Worm (Caenorhabditis elegans) whole organism, L1 larva: ENCODE results near the gene F08G2.7.

Experiments used
- C34B4.2 ChIP-seq: sonication (generic microtip); optimal IDR thresholded peaks from 2 replicates; lab custom pipeline; 2017; ENCODE audit warnings: mild to moderate bottlenecking, missing genetic modification characterization, missing compliant biosample characterization
- Y116A8C.19 ChIP-seq: sonication (generic microtip); optimal IDR thresholded peaks from 2 replicates; lab custom pipeline; 2016; ENCODE audit warnings: missing compliant biosample characterization, missing genetic modification characterization, borderline replicate concordance
- ceh-82 ChIP-seq, 3 experiments: fragments of 150-350 bp in 1 of 3; sonication (generic microtip) in 2 of 3; optimal IDR thresholded peaks; 2 replicates each; lab custom pipeline; 2014 to 2017; ENCODE audit warnings: missing biosample characterization in 3 of 3, missing genetic modification characterization in 3 of 3
- efl-1 ChIP-seq, 4 experiments: fragments of 150-350 bp; optimal IDR thresholded peaks in 3 of 4; peaks in 1 of 4; 1 replicate in 1 of 4; 2 replicates in 3 of 4; lab custom pipeline; 2014; ENCODE audit warnings: missing biosample characterization in 2 of 4, missing genetic modification characterization in 2 of 4, missing genetic modification reagents in 2 of 4
- elt-2 ChIP-seq: sonication (generic microtip); optimal IDR thresholded peaks from 2 replicates; lab custom pipeline; 2016; ENCODE audit warnings: missing genetic modification characterization, mild to moderate bottlenecking, inconsistent platforms, missing compliant biosample characterization, missing genetic modification reagents
- elt-3 ChIP-seq, 6 experiments: fragments of 150-350 bp in 1 of 6; sonication (generic microtip); optimal IDR thresholded peaks; 2 replicates each; lab custom pipeline; 2017 to 2018; ENCODE audit warnings: missing biosample characterization in 6 of 6, missing genetic modification characterization in 6 of 6, inconsistent platforms in 1 of 6
- jun-1 ChIP-seq: fragments of 150-350 bp; optimal IDR thresholded peaks from 2 replicates; lab custom pipeline; 2014; ENCODE audit warnings: missing biosample characterization, missing genetic modification reagents, missing genetic modification characterization
- lin-15B ChIP-seq: fragments of 150-350 bp; sonication (generic microtip); optimal IDR thresholded peaks from 3 replicates; lab custom pipeline; 2014; ENCODE audit warnings: missing biosample characterization, missing genetic modification characterization
- lin-35 ChIP-seq, 2 experiments: fragments of 150-350 bp; optimal IDR thresholded peaks; 2 replicates each; lab custom pipeline; 2014; ENCODE audit warnings: missing biosample characterization in 2 of 2, missing genetic modification characterization in 2 of 2, missing genetic modification reagents in 2 of 2
- mdl-1 ChIP-seq, 2 experiments: fragments of 150-350 bp; optimal IDR thresholded peaks; 2 replicates each; lab custom pipeline; 2014 to 2017; ENCODE audit warnings: missing biosample characterization in 2 of 2, missing genetic modification characterization in 2 of 2, inconsistent platforms in 1 of 2
- nhr-11 ChIP-seq: fragments of 150-350 bp; optimal IDR thresholded peaks from 2 replicates; lab custom pipeline; 2014; ENCODE audit warnings: missing biosample characterization, missing genetic modification characterization
- nhr-19 ChIP-seq: fragments of 200-800 bp; sonication (Bioruptor generic); conservative IDR thresholded peaks from 2 replicates; pipeline ENCODE4 v1.3.6; 2022; ENCODE audit warnings: missing genetic modification characterization, missing compliant biosample characterization
- nhr-20 ChIP-seq: sonication (generic microtip); optimal IDR thresholded peaks from 2 replicates; lab custom pipeline; 2016; ENCODE audit warnings: mild to moderate bottlenecking, missing genetic modification characterization, missing compliant biosample characterization
- nhr-28 ChIP-seq: fragments of 150-350 bp; optimal IDR thresholded peaks from 2 replicates; lab custom pipeline; 2014; ENCODE audit warnings: missing biosample characterization, missing genetic modification characterization
- nhr-47 ChIP-seq: sonication (generic microtip); optimal IDR thresholded peaks from 2 replicates; lab custom pipeline; 2016; ENCODE audit warnings: mild to moderate bottlenecking, missing genetic modification characterization, moderate library complexity, missing compliant biosample characterization
- nhr-71 ChIP-seq: sonication (generic microtip); optimal IDR thresholded peaks from 2 replicates; lab custom pipeline; 2016; ENCODE audit warnings: mild to moderate bottlenecking, missing genetic modification characterization, moderate library complexity, missing compliant biosample characterization
- nhr-76 ChIP-seq: sonication (generic microtip); optimal IDR thresholded peaks from 2 replicates; lab custom pipeline; 2017; ENCODE audit warnings: missing biosample characterization, missing genetic modification characterization
- nhr-85 ChIP-seq: sonication (generic microtip); peaks from one replicate; lab custom pipeline; 2016; ENCODE audit warnings: missing genetic modification characterization, inconsistent platforms, missing compliant biosample characterization
- nhr-90 ChIP-seq: sonication (generic microtip); optimal IDR thresholded peaks from 2 replicates; lab custom pipeline; 2016; ENCODE audit warnings: mild to moderate bottlenecking, missing genetic modification characterization, missing compliant biosample characterization; ENCODE audit not compliant: poor library complexity
- pax-3 ChIP-seq: fragments of 200-800 bp; sonication (Bioruptor generic); optimal IDR thresholded peaks from 2 replicates; lab custom pipeline; 2018; ENCODE audit warnings: mild to moderate bottlenecking, missing genetic modification characterization, moderate library complexity, missing compliant biosample characterization
- skn-1 ChIP-seq: fragments of 150-350 bp; optimal IDR thresholded peaks from 2 replicates; lab custom pipeline; 2014; ENCODE audit warnings: missing biosample characterization, missing genetic modification characterization
- snpc-4 ChIP-seq: fragments of 150-350 bp; optimal IDR thresholded peaks from 2 replicates; lab custom pipeline; 2014; ENCODE audit warnings: missing biosample characterization, missing genetic modification characterization
- snu-23 ChIP-seq: sonication (generic microtip); optimal IDR thresholded peaks from 2 replicates; lab custom pipeline; 2016; ENCODE audit warnings: missing genetic modification characterization, missing compliant biosample characterization
- sup-37 ChIP-seq: fragments of 200-800 bp; sonication (Bioruptor generic); optimal IDR thresholded peaks from 2 replicates; lab custom pipeline; 2018; ENCODE audit warnings: mild to moderate bottlenecking, missing genetic modification characterization, missing compliant biosample characterization
- unc-62 ChIP-seq: fragments of 150-350 bp; optimal IDR thresholded peaks from 2 replicates; lab custom pipeline; 2014; ENCODE audit warnings: missing biosample characterization, missing genetic modification reagents, missing genetic modification characterization
- zip-4 ChIP-seq: fragments of 200-800 bp; sonication (Bioruptor generic); optimal IDR thresholded peaks from 2 replicates; lab custom pipeline; 2018; ENCODE audit warnings: mild to moderate bottlenecking, missing genetic modification characterization, moderate library complexity, missing compliant biosample characterization
- ztf-11 ChIP-seq, 2 experiments: sonication (generic microtip); optimal IDR thresholded peaks; 2 replicates each; lab custom pipeline; 2016 to 2017; ENCODE audit warnings: missing genetic modification characterization in 2 of 2, missing biosample characterization in 1 of 2, missing compliant biosample characterization in 1 of 2

Gene F08G2.7

ce11 chrII:13860900-13861299 lies 19.9 kb upstream of the F08G2.7 start:
- TF ChIP-seq mdl-1 (tag; optimal IDR thresholded peaks at IDR 0.05; lab: Kevin White, UChicago) (peak in 1 of 2 experiments; percentile 14), nhr-11 (tag; lab: Kevin White, UChicago) (no peak), elt-2 (peak; percentile 51), lin-35 (GFP tag; optimal IDR thresholded peaks at IDR 0.05; lab: Kevin White, UChicago) (peak in 1 of 2 experiments; percentile 38), ceh-82 (tag; optimal IDR thresholded peaks at IDR 0.05; lab: Kevin White, UChicago) (no peak), efl-1 (optimal IDR thresholded peaks at IDR 0.05; lab: Kevin White, UChicago) (no peak), efl-1 (GFP tag; optimal IDR thresholded peaks at IDR 0.05 in 1 of 2; lab: Kevin White, UChicago) (peak in 1 of 2 experiments; percentile 86), nhr-85 (peak; percentile 50)

- TF ChIP-seq nhr-28, result no peak
- no peak for TF ChIP-seq nhr-90 (tag; lab: Kevin White, UChicago)
- TF ChIP-seq unc-62, result no peak
- TF ChIP-seq snu-23 (GFP tag; lab: Kevin White, UChicago), result no peak
- TF ChIP-seq lin-15B (tag; lab: Kevin White, UChicago), result no peak
- TF ChIP-seq jun-1 (tag; lab: Kevin White, UChicago), result peak; percentile 40
- no peak for TF ChIP-seq efl-1 (optimal IDR thresholded peaks at IDR 0.05; lab: Kevin White, UChicago)
- TF ChIP-seq efl-1 (GFP tag; optimal IDR thresholded peaks at IDR 0.05 in 1 of 2; lab: Kevin White, UChicago), result peak in 1 of 2 experiments; percentile 80
- no peak for TF ChIP-seq ztf-11 (tag; optimal IDR thresholded peaks at IDR 0.05; lab: Kevin White, UChicago)
- peak; percentile 16 for TF ChIP-seq elt-2
Observed at ce11 chrII:13859847-13860246, 18.9 kb upstream of the F08G2.7 start.

ce11 chrII:13858352-13858751 lies 17.4 kb upstream of the F08G2.7 start:
- TF ChIP-seq Y116A8C.19 (tag; lab: Kevin White, UChicago), result no peak
- TF ChIP-seq efl-1 (optimal IDR thresholded peaks at IDR 0.05; lab: Kevin White, UChicago), result no peak
- TF ChIP-seq efl-1 (GFP tag; optimal IDR thresholded peaks at IDR 0.05 in 1 of 2; lab: Kevin White, UChicago), result peak in 1 of 2 experiments; percentile 40
- peak; percentile 19 for TF ChIP-seq nhr-85

DNA sequence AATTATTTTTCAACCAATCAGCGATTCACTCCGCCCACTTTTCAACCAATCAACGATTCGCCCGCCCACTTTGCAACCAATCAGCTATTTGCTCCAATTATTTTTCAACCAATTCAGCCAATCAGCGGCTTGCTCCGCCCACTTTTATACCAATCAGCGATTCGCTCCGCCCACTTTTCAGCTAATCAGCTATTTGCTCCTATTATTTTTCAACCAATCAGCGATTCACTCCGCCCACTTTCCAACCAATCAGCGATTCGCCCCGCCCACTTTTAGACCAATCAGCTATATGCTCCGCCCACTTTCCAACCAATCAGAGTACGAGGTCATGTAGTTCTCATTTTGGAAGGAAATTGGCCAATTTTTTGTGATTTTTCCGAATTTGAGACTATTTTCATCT lies 14.4 kb upstream of the F08G2.7 start:
- TF ChIP-seq lin-15B (tag; lab: Kevin White, UChicago) (no peak), sup-37 (no peak), pax-3 (no peak), skn-1 (no peak), Y116A8C.19 (tag; lab: Kevin White, UChicago) (no peak), elt-2 (no peak), C34B4.2 (tag; lab: Kevin White, UChicago) (no peak), zip-4 (GFP tag; lab: Kevin White, UChicago) (no peak), mdl-1 (tag; optimal IDR thresholded peaks at IDR 0.05; lab: Kevin White, UChicago) (no peak), nhr-76 (tag; lab: Kevin White, UChicago) (no peak)

- TF ChIP-seq nhr-47 (tag; lab: Kevin White, UChicago) (peak; percentile 49), nhr-20 (tag; lab: Kevin White, UChicago) (peak; percentile 35), nhr-71 (tag; lab: Kevin White, UChicago) (peak; percentile 38), elt-2 (peak; percentile 62), elt-3 (tag; optimal IDR thresholded peaks at IDR 0.05; lab: Kevin White, UChicago) (peak in 1 of 6 experiments; percentile 6), snpc-4 (tag; lab: Kevin White, UChicago) (peak; percentile 73), nhr-90 (tag; lab: Kevin White, UChicago) (peak; percentile 60), nhr-19 (GFP tag; lab: Robert Waterston, UW) (peak; percentile 10; the same call in 1 of the 2 replicates)
Observed at ce11 chrII:13852532-13853199, 11.7 kb upstream of the F08G2.7 start.

- TF ChIP-seq ztf-11 (tag; optimal IDR thresholded peaks at IDR 0.05; lab: Kevin White, UChicago) (no peak), nhr-85 (peak; percentile 48)
- TF ChIP-seq, all 84 proteins: peak for 1
Observed at ce11 chrII:13852004-13852403, 11.0 kb upstream of the F08G2.7 start, which contains the start of gene F08G2.8. TSS of gene F08G2.8 (plus strand) at chrII:13852304.
